Fruit fly (Drosophila melanogaster): ENCODE data around the gene FucTA.

dm6 chr3L:15131278-15131677 lies 15.7 kb upstream of the FucTA start, which contains the start of gene CG13457:
- no peak for TF ChIP-seq CTCF (optimal IDR thresholded peaks at IDR 0.05)
- TF ChIP-seq CG8478 (optimal IDR thresholded peaks at IDR 0.05): no peak
